Fruit fly (Drosophila melanogaster): Measurements from ENCODE around the gene fzr.

fzr gene

dm6 chrX:4702118-4702517 lies 22.8 kb upstream of the fzr start, which contains the start of gene Pdha (continued):
- TF ChIP-seq CG11398 (GFP tag; optimal IDR thresholded peaks at IDR 0.05) = no peak
- TF ChIP-seq dpn (GFP tag; optimal IDR thresholded peaks at IDR 0.05) = no peak
- TF ChIP-seq CG32532 (GFP tag; IDR thresholded peaks at IDR 0.05) = no peak
- no peak for TF ChIP-seq hb (GFP tag; IDR thresholded peaks at IDR 0.05; ENCODE audit: partially characterized antibody)
- no peak for TF ChIP-seq lola (GFP tag; optimal IDR thresholded peaks at IDR 0.05)
- peak; percentile 21; the same call in 1 of the 2 replicates for TF ChIP-seq slbo (GFP tag; IDR thresholded peaks at IDR 0.05)
- TF ChIP-seq oc (tag; optimal IDR thresholded peaks at IDR 0.05) = no peak
- TF ChIP-seq z (GFP tag; IDR thresholded peaks at IDR 0.05) = no peak
- no peak for TF ChIP-seq fd64A (GFP tag; optimal IDR thresholded peaks at IDR 0.05)
- TF ChIP-seq exex (tag; optimal IDR thresholded peaks at IDR 0.05) = peak; percentile 13
- TF ChIP-seq gt (GFP tag; IDR thresholded peaks at IDR 0.05) = no peak
- no peak for TF ChIP-seq sens-2 (GFP tag; IDR thresholded peaks at IDR 0.05)
- TF ChIP-seq CG18599 (GFP tag; optimal IDR thresholded peaks at IDR 0.05) = no peak
- TF ChIP-seq wdn (GFP tag; IDR thresholded peaks at IDR 0.05) = no peak
- TF ChIP-seq Dip3 (GFP tag; optimal IDR thresholded peaks at IDR 0.05) = no peak
- no peak for TF ChIP-seq Usf (GFP tag; optimal IDR thresholded peaks at IDR 0.05)
- TF ChIP-seq ind (GFP tag; optimal IDR thresholded peaks at IDR 0.05) = no peak
- TF ChIP-seq Dp (GFP tag; optimal IDR thresholded peaks at IDR 0.05) = peak; percentile 3
- peak; percentile 18 for TF ChIP-seq HmgZ (tag; optimal IDR thresholded peaks at IDR 0.05)
- TF ChIP-seq Vsx1 (GFP tag; optimal IDR thresholded peaks at IDR 0.05) = peak; percentile 68
- TF ChIP-seq phol (tag; optimal IDR thresholded peaks at IDR 0.05) = no peak
- no peak for TF ChIP-seq ash1 (GFP tag; optimal IDR thresholded peaks at IDR 0.05)
- TF ChIP-seq Mes4 (GFP tag; optimal IDR thresholded peaks at IDR 0.05) = no peak
- TF ChIP-seq Sin3A (optimal IDR thresholded peaks at IDR 0.05) = no peak
- no peak for TF ChIP-seq CG12236 (GFP tag; optimal IDR thresholded peaks at IDR 0.05)
- TF ChIP-seq BtbVII (GFP tag; optimal IDR thresholded peaks at IDR 0.05) = no peak
- no peak for TF ChIP-seq CG34224 (GFP tag; IDR thresholded peaks at IDR 0.05; ENCODE audit: partially characterized antibody)
- no peak for TF ChIP-seq Antp (GFP tag; optimal IDR thresholded peaks at IDR 0.05)
- no peak; the same call in 1 of the 2 replicates for TF ChIP-seq MBD-R2 (GFP tag; IDR thresholded peaks at IDR 0.05)
- TF ChIP-seq pzg (GFP tag; optimal IDR thresholded peaks at IDR 0.05) = peak; percentile 47
- TF ChIP-seq sisA (GFP tag; IDR thresholded peaks at IDR 0.05) = no peak
- TF ChIP-seq CG10462 (GFP tag; optimal IDR thresholded peaks at IDR 0.05) = no peak
- no peak for TF ChIP-seq CG17802 (tag; optimal IDR thresholded peaks at IDR 0.05)
- TF ChIP-seq CG2889 (GFP tag; IDR thresholded peaks at IDR 0.05) = no peak
- no peak for TF ChIP-seq pb (GFP tag; optimal IDR thresholded peaks at IDR 0.05)
- no peak for TF ChIP-seq CG3995 (GFP tag; optimal IDR thresholded peaks at IDR 0.05)
- TF ChIP-seq vfl (GFP tag; optimal IDR thresholded peaks at IDR 0.05) = no peak
- no peak for TF ChIP-seq Mrtf (GFP tag; IDR thresholded peaks at IDR 0.05)
- TF ChIP-seq CG34422 (GFP tag; IDR thresholded peaks at IDR 0.05) = peak; percentile 8; the same call in 1 of the 3 replicates
- no peak for TF ChIP-seq CkIIα-i1 (GFP tag; IDR thresholded peaks at IDR 0.05)
- TF ChIP-seq CG12155 (GFP tag; optimal IDR thresholded peaks at IDR 0.05) = no peak
- TF ChIP-seq Aef1 (GFP tag; IDR thresholded peaks at IDR 0.05) = no peak
- no peak for TF ChIP-seq CG13296 (GFP tag; optimal IDR thresholded peaks at IDR 0.05)
- TF ChIP-seq CG31224 (GFP tag; IDR thresholded peaks at IDR 0.05) = no peak
- TF ChIP-seq hkb (optimal IDR thresholded peaks at IDR 0.05) = no peak
- TF ChIP-seq hkb (GFP tag; IDR thresholded peaks at IDR 0.05) = no peak
- TF ChIP-seq CG15479 (GFP tag; optimal IDR thresholded peaks at IDR 0.05) = peak; percentile 24
- TF ChIP-seq stwl (tag; optimal IDR thresholded peaks at IDR 0.05) = peak; percentile 46
- no peak for TF ChIP-seq sc (optimal IDR thresholded peaks at IDR 0.05)
- no peak for TF ChIP-seq sc (GFP tag; optimal IDR thresholded peaks at IDR 0.05)
- TF ChIP-seq CrebB (tag; optimal IDR thresholded peaks at IDR 0.05) = no peak
- no peak for TF ChIP-seq ap (GFP tag; IDR thresholded peaks at IDR 0.05)
- TF ChIP-seq gfzf (GFP tag; optimal IDR thresholded peaks at IDR 0.05) = peak; percentile 76
